Fruit fly (Drosophila melanogaster): ENCODE measurements around the gene Pop1.
A peak's percentile ranks its signal among the peaks of the same experiment; 100 is the strongest.

The Pop1 gene

DNA sequence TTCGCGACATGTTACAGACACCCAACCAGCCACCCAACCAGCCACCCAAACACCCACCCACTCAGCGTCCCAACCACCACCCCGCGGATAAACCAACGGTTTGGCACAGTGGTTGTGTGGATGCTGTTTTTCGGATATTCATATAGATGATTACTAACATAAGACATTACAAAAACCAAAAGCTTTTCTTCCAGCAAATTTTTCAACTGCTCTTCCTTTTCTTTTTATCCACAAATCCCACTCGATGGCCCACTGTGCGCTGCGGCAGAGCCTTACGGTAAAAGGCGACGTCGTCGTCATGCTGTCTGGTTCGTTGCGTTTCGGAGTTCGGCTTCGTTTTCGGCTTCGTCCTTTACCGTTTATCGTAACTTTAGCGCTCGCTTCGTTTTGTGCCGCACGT is 16.1 kb downstream of the Pop1 start (continued):
- TF ChIP-seq mirr (GFP tag; optimal IDR thresholded peaks at IDR 0.05) (peak; percentile 20), E2f2 (GFP tag; IDR thresholded peaks at IDR 0.05) (peak; percentile 20; the same call in 1 of the 2 replicates), HLH4C (GFP tag; IDR thresholded peaks at IDR 0.05; ENCODE audit: partially characterized antibody) (no peak), emc (GFP tag; optimal IDR thresholded peaks at IDR 0.05) (no peak), CG8089 (GFP tag; optimal IDR thresholded peaks at IDR 0.05) (peak; percentile 15), CG11560 (tag; IDR thresholded peaks at IDR 0.05) (no peak), CG18764 (GFP tag; optimal IDR thresholded peaks at IDR 0.05) (no peak), sd (tag; optimal IDR thresholded peaks at IDR 0.05) (no peak), shn (GFP tag; optimal IDR thresholded peaks at IDR 0.05) (peak; percentile 13), Sox100B (GFP tag; optimal IDR thresholded peaks at IDR 0.05) (no peak), gsb-n (tag; optimal IDR thresholded peaks at IDR 0.05) (no peak), CG3163 (GFP tag; optimal IDR thresholded peaks at IDR 0.05) (no peak), bcd (GFP tag; optimal IDR thresholded peaks at IDR 0.05) (peak; percentile 65), fd64A (GFP tag; optimal IDR thresholded peaks at IDR 0.05) (no peak), CG1603 (tag; optimal IDR thresholded peaks at IDR 0.05) (peak; percentile 60), CG13624 (GFP tag; optimal IDR thresholded peaks at IDR 0.05) (no peak), CG34422 (GFP tag; IDR thresholded peaks at IDR 0.05) (peak; percentile 60), eve (GFP tag; optimal IDR thresholded peaks at IDR 0.05) (no peak), CG9215 (GFP tag; IDR thresholded peaks at IDR 0.05) (peak; percentile 50; the same call in 1 of the 2 replicates), chif (GFP tag; optimal IDR thresholded peaks at IDR 0.05) (peak; percentile 53 to 60), Oaz (GFP tag; IDR thresholded peaks at IDR 0.05) (0 out of 2 replicates have a peak, but pooled peaks have one; percentile 19), mld (GFP tag; IDR thresholded peaks at IDR 0.05; ENCODE audit: partially characterized antibody) (no peak), Eip74EF (GFP tag; optimal IDR thresholded peaks at IDR 0.05) (no peak), corto (GFP tag; optimal IDR thresholded peaks at IDR 0.05) (no peak), ap (GFP tag; IDR thresholded peaks at IDR 0.05) (peak; percentile 48; the same call in 1 of the 2 replicates)

dm6 chrX:5639083-5639482 is 16.6 kb downstream of the Pop1 start:
- TF ChIP-seq Adf1 (GFP tag; IDR thresholded peaks at IDR 0.05) (no peak), chn (GFP tag; optimal IDR thresholded peaks at IDR 0.05) (peak; percentile 33), CG10147 (GFP tag; optimal IDR thresholded peaks at IDR 0.05) (no peak), CG32532 (GFP tag; IDR thresholded peaks at IDR 0.05) (peak; percentile 35; the same call in 1 of the 2 replicates), unpg (GFP tag; optimal IDR thresholded peaks at IDR 0.05) (peak; percentile 64), NfI (GFP tag; optimal IDR thresholded peaks at IDR 0.05) (peak; percentile 32), CG10431 (GFP tag; optimal IDR thresholded peaks at IDR 0.05) (peak; percentile 2), wdn (GFP tag; IDR thresholded peaks at IDR 0.05) (no peak), NK7.1 (GFP tag; optimal IDR thresholded peaks at IDR 0.05) (no peak), CG1792 (GFP tag; optimal IDR thresholded peaks at IDR 0.05) (no peak), Ptx1 (GFP tag; IDR thresholded peaks at IDR 0.05) (peak; percentile 35), amos (GFP tag; IDR thresholded peaks at IDR 0.05; ENCODE audit: partially characterized antibody) (no peak), D (optimal IDR thresholded peaks at IDR 0.05) (no peak), D (GFP tag; optimal IDR thresholded peaks at IDR 0.05) (peak; percentile 49), CG2202 (tag; optimal IDR thresholded peaks at IDR 0.05) (peak; percentile 33), tna (GFP tag; IDR thresholded peaks at IDR 0.05; ENCODE audit: partially characterized antibody) (no peak), fd64A (GFP tag; optimal IDR thresholded peaks at IDR 0.05) (no peak), Camta (GFP tag; optimal IDR thresholded peaks at IDR 0.05) (peak; percentile 46), CG32767 (GFP tag; IDR thresholded peaks at IDR 0.05) (peak; percentile 62), Sox102F (GFP tag; optimal IDR thresholded peaks at IDR 0.05) (peak; percentile 53), Rfx (GFP tag; IDR thresholded peaks at IDR 0.05) (peak; percentile 27; the same call in 1 of the 2 replicates), HLH4C (GFP tag; IDR thresholded peaks at IDR 0.05; ENCODE audit: partially characterized antibody) (no peak), crc (GFP tag; optimal IDR thresholded peaks at IDR 0.05) (peak; percentile 13), CG8388 (GFP tag; optimal IDR thresholded peaks at IDR 0.05) (peak; percentile 60), slp2 (GFP tag; optimal IDR thresholded peaks at IDR 0.05) (no peak), shn (GFP tag; optimal IDR thresholded peaks at IDR 0.05) (no peak), CG31388 (GFP tag; optimal IDR thresholded peaks at IDR 0.05) (no peak), peb (GFP tag; IDR thresholded peaks at IDR 0.05) (no peak), gcm2 (GFP tag; optimal IDR thresholded peaks at IDR 0.05) (no peak)
